Worm (Caenorhabditis elegans): ENCODE measurements around the gene mfsd-6.

ce11 chrIII:7550979-7551378 lies 28.2 kb downstream of the mfsd-6 start:
- TF ChIP-seq dmd-4 (tag; optimal IDR thresholded peaks at IDR 0.05; ENCODE audit: borderline replicate concordance) (no peak), C38D4.7 (GFP tag; optimal IDR thresholded peaks at IDR 0.05) (no peak), elt-4 (tag; optimal IDR thresholded peaks at IDR 0.05) (no peak), tbx-7 (tag; optimal IDR thresholded peaks at IDR 0.05) (no peak), ceh-6 (GFP tag; optimal IDR thresholded peaks at IDR 0.05) (no peak), ceh-9 (tag; optimal IDR thresholded peaks at IDR 0.05) (no peak), tbx-2 (tag; optimal IDR thresholded peaks at IDR 0.05) (no peak), lin-11 (tag; optimal IDR thresholded peaks at IDR 0.05) (no peak), ceh-14 (tag; optimal IDR thresholded peaks at IDR 0.05) (no peak), nhr-11 (tag; optimal IDR thresholded peaks at IDR 0.05) (no peak), pha-4 (tag; optimal IDR thresholded peaks at IDR 0.05) (no peak), syd-9 (tag; optimal IDR thresholded peaks at IDR 0.05) (no peak)

All from whole organism, late embryonic.